Fruit fly (Drosophila melanogaster) whole organism: Measurements from ENCODE around the gene CG9953.

ENCODE experiments used
- CG8478 ChIP-seq: fragments of >200 bp; optimal IDR thresholded peaks from 2 replicates; lab custom pipeline; 2018; ENCODE audit warnings: inconsistent platforms
- Dll ChIP-seq: fragments of >200 bp; optimal IDR thresholded peaks from 2 replicates; lab custom pipeline; 2017
- EcR ChIP-seq, 2 experiments: fragments of >200 bp; optimal IDR thresholded peaks; 2 replicates each; lab custom pipeline; 2017; ENCODE audit warnings: missing biosample characterization in 2 of 2, missing genetic modification characterization in 2 of 2, missing genetic modification reagents in 2 of 2
- pan ChIP-seq: fragments of >200 bp; optimal IDR thresholded peaks from 2 replicates; lab custom pipeline; 2017
- psq ChIP-seq: fragments of >200 bp; optimal IDR thresholded peaks from 2 replicates; lab custom pipeline; 2017

DNA sequence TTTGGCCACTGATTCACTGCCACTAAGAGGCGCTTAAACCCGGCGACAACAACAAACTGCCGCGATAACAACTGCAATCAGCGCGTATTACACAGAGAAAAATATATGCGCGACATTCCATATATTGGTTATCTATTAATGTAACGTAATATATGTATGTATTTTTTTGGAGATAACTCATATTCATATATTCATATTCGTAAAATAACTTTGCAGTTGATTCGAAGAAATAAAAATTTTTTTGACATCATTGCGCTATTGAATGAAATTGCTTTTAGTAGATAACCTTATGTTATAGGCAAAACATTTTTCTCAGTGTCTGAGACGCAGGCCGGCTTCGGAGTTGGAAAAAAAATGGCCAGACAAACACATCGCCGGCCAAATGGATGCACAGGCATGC lies 27.4 kb downstream of the CG9953 start:
- no peak for TF ChIP-seq psq (lab: Kevin White, UChicago)
- TF ChIP-seq pan (lab: Kevin White, UChicago), result no peak
- no peak for TF ChIP-seq CG8478
- TF ChIP-seq Dll (lab: Kevin White, UChicago), result no peak
- no peak for TF ChIP-seq EcR (GFP tag; optimal IDR thresholded peaks at IDR 0.05; lab: Kevin White, UChicago)
